Worm (Caenorhabditis elegans) whole organism, mixed stage, embryonic: ENCODE measurements around the gene T25B9.6.

Source experiments
- M03D4.4 ChIP-seq: sonication (generic microtip); optimal IDR thresholded peaks from 2 replicates; lab custom pipeline; 2017; ENCODE audit warnings: mild to moderate bottlenecking, missing genetic modification characterization, missing compliant biosample characterization
- bed-3 ChIP-seq: fragments of 200-800 bp; sonication (Bioruptor generic); optimal IDR thresholded peaks from 3 replicates; lab custom pipeline; 2018; ENCODE audit warnings: mild to moderate bottlenecking, missing genetic modification characterization, moderate library complexity, missing compliant biosample characterization
- blmp-1 ChIP-seq: fragments of 150-350 bp; optimal IDR thresholded peaks from 2 replicates; lab custom pipeline; 2014; ENCODE audit warnings: missing biosample characterization, missing genetic modification characterization
- ceh-39 ChIP-seq: fragments of 150-350 bp; optimal IDR thresholded peaks from 2 replicates; lab custom pipeline; 2014; ENCODE audit warnings: missing biosample characterization, missing genetic modification characterization
- ceh-83 ChIP-seq: fragments of 200-800 bp; sonication (Bioruptor generic); optimal IDR thresholded peaks from 2 replicates; lab custom pipeline; 2018; ENCODE audit warnings: mild to moderate bottlenecking, missing genetic modification characterization, missing compliant biosample characterization
- ces-1 ChIP-seq: fragments of 150-350 bp; optimal IDR thresholded peaks from 2 replicates; lab custom pipeline; 2014; ENCODE audit warnings: missing biosample characterization, missing genetic modification reagents, missing genetic modification characterization
- cnd-1 ChIP-seq: fragments of 200-800 bp; sonication (Bioruptor generic); optimal IDR thresholded peaks from 2 replicates; lab custom pipeline; 2018; ENCODE audit warnings: mild to moderate bottlenecking, missing genetic modification characterization, missing compliant biosample characterization
- drap-1 ChIP-seq: fragments of 200-800 bp; sonication (Bioruptor generic); optimal IDR thresholded peaks from 3 replicates; lab custom pipeline; 2018; ENCODE audit warnings: mild to moderate bottlenecking, missing genetic modification characterization, missing compliant biosample characterization
- elt-1 ChIP-seq: sonication (generic microtip); optimal IDR thresholded peaks from 2 replicates; lab custom pipeline; 2017; ENCODE audit warnings: missing genetic modification characterization, mild to moderate bottlenecking, missing compliant biosample characterization, antibody characterized with exemption, moderate library complexity, borderline replicate concordance; ENCODE audit not compliant: insufficient read depth
- elt-3 ChIP-seq: fragments of 150-350 bp; optimal IDR thresholded peaks from 2 replicates; lab custom pipeline; 2014; ENCODE audit warnings: missing biosample characterization, missing genetic modification characterization
- flh-1 ChIP-seq: fragments of 200-800 bp; sonication (Bioruptor generic); optimal IDR thresholded peaks from 2 replicates; lab custom pipeline; 2018; ENCODE audit warnings: mild to moderate bottlenecking, missing genetic modification characterization, moderate library complexity, missing compliant biosample characterization
- ham-2 ChIP-seq: fragments of 200-800 bp; sonication (Bioruptor generic); optimal IDR thresholded peaks from 2 replicates; lab custom pipeline; 2018; ENCODE audit warnings: mild to moderate bottlenecking, missing genetic modification characterization, missing compliant biosample characterization
- hlh-1 ChIP-seq: fragments of 150-350 bp; optimal IDR thresholded peaks from 2 replicates; lab custom pipeline; 2014; ENCODE audit warnings: missing biosample characterization, missing genetic modification reagents, missing genetic modification characterization
- lin-13 ChIP-seq: fragments of 150-350 bp; optimal IDR thresholded peaks from 2 replicates; lab custom pipeline; 2014; ENCODE audit warnings: missing biosample characterization, missing genetic modification characterization
- lin-32 ChIP-seq: fragments of 200-800 bp; sonication (Bioruptor generic); optimal IDR thresholded peaks from 2 replicates; lab custom pipeline; 2018; ENCODE audit warnings: mild to moderate bottlenecking, missing genetic modification characterization, missing compliant biosample characterization
- lsy-2 ChIP-seq: fragments of 150-350 bp; optimal IDR thresholded peaks from 2 replicates; lab custom pipeline; 2014; ENCODE audit warnings: missing biosample characterization, missing genetic modification characterization
- mab-5 ChIP-seq: fragments of 150-350 bp; optimal IDR thresholded peaks from 2 replicates; lab custom pipeline; 2014; ENCODE audit warnings: missing biosample characterization, missing genetic modification characterization
- mep-1 ChIP-seq: fragments of 150-350 bp; optimal IDR thresholded peaks from 2 replicates; lab custom pipeline; 2017; ENCODE audit warnings: missing biosample characterization, missing genetic modification reagents, missing genetic modification characterization, inconsistent platforms
- mls-2 ChIP-seq: sonication (generic microtip); optimal IDR thresholded peaks from 2 replicates; lab custom pipeline; 2016; ENCODE audit warnings: mild to moderate bottlenecking, missing genetic modification characterization, moderate library complexity, missing compliant biosample characterization
- nhr-12 ChIP-seq: fragments of 150-350 bp; optimal IDR thresholded peaks from 2 replicates; lab custom pipeline; 2014; ENCODE audit warnings: missing biosample characterization, missing genetic modification characterization
- nhr-2 ChIP-seq: fragments of 150-350 bp; optimal IDR thresholded peaks from 2 replicates; lab custom pipeline; 2014; ENCODE audit warnings: missing biosample characterization, missing genetic modification characterization
- nhr-237 ChIP-seq: fragments of 150-350 bp; optimal IDR thresholded peaks from 2 replicates; lab custom pipeline; 2014; ENCODE audit warnings: missing biosample characterization, missing genetic modification characterization
- nhr-76 ChIP-seq: sonication (generic microtip); optimal IDR thresholded peaks from 2 replicates; lab custom pipeline; 2017; ENCODE audit warnings: missing biosample characterization, missing genetic modification characterization
- pha-4 ChIP-seq: fragments of 150-350 bp; optimal IDR thresholded peaks from 2 replicates; lab custom pipeline; 2018; ENCODE audit warnings: missing biosample characterization, missing genetic modification reagents, missing genetic modification characterization
- sem-2 ChIP-seq: fragments of 200-800 bp; sonication (Bioruptor generic); optimal IDR thresholded peaks from 2 replicates; lab custom pipeline; 2018; ENCODE audit warnings: mild to moderate bottlenecking, missing genetic modification characterization, missing compliant biosample characterization
- snpc-4 ChIP-seq: fragments of 150-350 bp; optimal IDR thresholded peaks from 2 replicates; lab custom pipeline; 2014; ENCODE audit warnings: missing biosample characterization, missing genetic modification characterization
- sptf-1 ChIP-seq: sonication (generic microtip); optimal IDR thresholded peaks from 2 replicates; lab custom pipeline; 2017; ENCODE audit warnings: mild to moderate bottlenecking, missing genetic modification characterization, moderate library complexity, missing compliant biosample characterization
- tbx-8 ChIP-seq: fragments of 200-800 bp; sonication (Bioruptor generic); optimal IDR thresholded peaks from 2 replicates; lab custom pipeline; 2018; ENCODE audit warnings: mild to moderate bottlenecking, missing genetic modification characterization, moderate library complexity, missing compliant biosample characterization
- unc-120 ChIP-seq: sonication (generic microtip); optimal IDR thresholded peaks from 2 replicates; lab custom pipeline; 2017; ENCODE audit warnings: missing genetic modification characterization, missing compliant biosample characterization; ENCODE audit not compliant: poor library complexity, severe bottlenecking
- unc-39 ChIP-seq: fragments of 150-350 bp; optimal IDR thresholded peaks from 2 replicates; lab custom pipeline; 2014; ENCODE audit warnings: missing biosample characterization, missing genetic modification characterization
- unc-62 ChIP-seq: fragments of 150-350 bp; optimal IDR thresholded peaks from 2 replicates; lab custom pipeline; 2014; ENCODE audit warnings: missing biosample characterization, missing genetic modification reagents, missing genetic modification characterization
- zip-8 ChIP-seq: fragments of 150-350 bp; optimal IDR thresholded peaks from 2 replicates; lab custom pipeline; 2014; ENCODE audit warnings: missing biosample characterization, missing genetic modification characterization
- ztf-11 ChIP-seq: fragments of 150-350 bp; optimal IDR thresholded peaks from 2 replicates; lab custom pipeline; 2014; ENCODE audit warnings: missing biosample characterization, missing genetic modification characterization

T25B9.6 gene

ce11 chrIV:10718865-10719264 lies 39.1 kb upstream of the T25B9.6 start:
- no peak for TF ChIP-seq hlh-1 (tag; lab: Kevin White, UChicago)
- TF ChIP-seq bed-3 (GFP tag; lab: Kevin White, UChicago), result no peak
- TF ChIP-seq snpc-4, result no peak
- no peak for TF ChIP-seq nhr-76
- no peak for TF ChIP-seq lsy-2 (tag; lab: Kevin White, UChicago)
- TF ChIP-seq lin-32 (GFP tag; lab: Kevin White, UChicago), result no peak
- no peak for TF ChIP-seq unc-120
- TF ChIP-seq ztf-11 (tag; lab: Kevin White, UChicago), result no peak
- TF ChIP-seq nhr-12 (tag; lab: Kevin White, UChicago), result no peak
- no peak for TF ChIP-seq flh-1 (GFP tag; lab: Kevin White, UChicago)
- no peak for TF ChIP-seq mab-5 (tag; lab: Kevin White, UChicago)

DNA sequence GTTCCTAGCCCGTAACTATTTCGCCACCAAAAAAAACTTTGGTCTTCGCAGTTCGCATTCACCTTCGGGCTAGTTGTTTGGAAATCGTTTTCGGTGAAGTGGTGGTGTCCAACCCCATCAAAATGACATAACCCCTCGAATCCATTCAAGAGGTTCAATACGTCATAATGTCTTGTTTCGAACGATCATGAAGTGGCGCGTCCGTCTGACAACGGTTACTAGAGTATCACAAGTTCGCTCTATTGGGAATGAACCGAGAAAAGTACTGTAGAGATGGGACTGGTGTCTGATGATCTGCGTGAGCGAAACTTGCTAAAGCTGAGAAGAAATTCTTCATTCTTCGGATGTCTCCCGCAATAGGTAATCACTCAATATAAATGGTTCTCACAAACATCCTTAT lies 30.2 kb upstream of the T25B9.6 start, which contains the start of gene ZC168.2:
ZC168.2 (plus strand) TSS at position 301 of the 400 bp plus-strand sequence.
- TF ChIP-seq snpc-4, result no peak
- peak; percentile 7 for TF ChIP-seq nhr-2 (tag; lab: Kevin White, UChicago)
- TF ChIP-seq ztf-11 (tag; lab: Kevin White, UChicago), result no peak

DNA sequence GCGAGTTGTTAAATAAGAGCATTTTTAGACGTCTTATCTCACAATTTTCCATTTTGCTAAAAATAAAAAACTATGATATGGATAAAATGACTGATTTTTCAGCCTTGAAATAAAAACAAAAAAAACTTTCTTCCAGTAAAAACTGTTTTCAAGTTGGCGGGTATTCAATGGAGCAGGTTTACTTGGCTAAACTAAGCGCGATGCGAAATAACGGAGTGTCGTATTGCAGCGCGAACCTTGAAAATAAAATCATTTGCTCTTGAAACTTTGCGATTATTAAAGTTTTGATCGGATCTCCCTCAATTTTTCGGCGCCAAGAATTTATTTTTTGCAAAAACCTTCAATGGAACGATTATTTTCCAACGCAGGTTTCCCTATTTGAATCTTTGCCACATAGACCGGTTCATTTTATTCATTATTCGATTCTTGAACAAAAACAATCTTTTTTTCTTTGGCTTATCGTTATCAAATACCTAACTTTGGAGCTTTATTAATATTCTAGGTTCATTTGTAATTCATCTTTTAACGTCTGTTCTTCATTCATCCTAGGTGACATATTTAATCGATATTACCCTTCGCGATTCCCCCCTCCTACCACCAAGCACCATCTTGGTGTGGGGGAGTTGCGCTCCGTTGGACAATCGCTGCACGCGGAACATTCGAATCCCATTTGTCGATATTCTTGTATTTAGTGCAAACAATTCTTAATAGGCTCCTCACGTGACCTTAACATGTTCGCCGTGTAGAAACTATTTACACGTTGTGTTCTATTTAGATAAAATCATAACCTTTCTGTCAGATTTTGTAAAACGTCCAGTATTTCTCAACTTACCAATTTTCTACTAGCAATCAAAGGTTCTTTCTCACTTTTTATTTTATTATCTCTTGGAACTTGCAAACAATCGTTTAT lies 23.2 kb upstream of the T25B9.6 start, which contains the start of the genes orc-5 and cyb-1:
orc-5 (minus strand) TSS at position 62 of the 910 bp plus-strand sequence.
cyb-1 (plus strand) TSS at position 690 of the 910 bp plus-strand sequence.
- TF ChIP-seq blmp-1 (tag; lab: Kevin White, UChicago), result no peak
- TF ChIP-seq nhr-76, result no peak
- TF ChIP-seq lsy-2 (tag; lab: Kevin White, UChicago), result peak; percentile 47
- TF ChIP-seq ces-1 (GFP tag; lab: Kevin White, UChicago), result peak; percentile 55
- peak; percentile 24 for TF ChIP-seq mab-5 (tag; lab: Kevin White, UChicago)
- peak; percentile 40 for TF ChIP-seq lin-13
- TF ChIP-seq elt-1 (tag; lab: Kevin White, UChicago), result no peak
- no peak for TF ChIP-seq sem-2 (GFP tag; lab: Kevin White, UChicago)
- TF ChIP-seq unc-120, result no peak
- no peak for TF ChIP-seq cnd-1 (tag; lab: Kevin White, UChicago)
- TF ChIP-seq unc-62, result no peak
- TF ChIP-seq elt-3 (tag; lab: Kevin White, UChicago), result no peak
- TF ChIP-seq ham-2, result no peak
- no peak for TF ChIP-seq bed-3 (GFP tag; lab: Kevin White, UChicago)
- peak; percentile 42 for TF ChIP-seq sptf-1
- no peak for TF ChIP-seq zip-8 (tag; lab: Kevin White, UChicago)
- no peak for TF ChIP-seq mls-2 (tag; lab: Kevin White, UChicago)
- TF ChIP-seq flh-1 (GFP tag; lab: Kevin White, UChicago), result no peak
- no peak for TF ChIP-seq tbx-8
- TF ChIP-seq ceh-83, result peak; percentile 7
- no peak for TF ChIP-seq drap-1 (GFP tag; lab: Kevin White, UChicago)
- TF ChIP-seq ceh-39 (tag; lab: Kevin White, UChicago), result no peak
- peak; percentile 54 for TF ChIP-seq pha-4 (tag; lab: Kevin White, UChicago)
- TF ChIP-seq M03D4.4, result no peak
- no peak for TF ChIP-seq lin-32 (GFP tag; lab: Kevin White, UChicago)
- TF ChIP-seq ztf-11 (tag; lab: Kevin White, UChicago), result no peak
- no peak for TF ChIP-seq snpc-4
- no peak for TF ChIP-seq nhr-2 (tag; lab: Kevin White, UChicago)
- no peak for TF ChIP-seq nhr-12 (tag; lab: Kevin White, UChicago)
- TF ChIP-seq unc-39 (tag; lab: Kevin White, UChicago), result no peak
- peak; percentile 71 for TF ChIP-seq mep-1 (tag; lab: Kevin White, UChicago)
- peak; percentile 39 for TF ChIP-seq hlh-1 (tag; lab: Kevin White, UChicago)
- peak; percentile 57 for TF ChIP-seq nhr-237
